Fruit fly (Drosophila melanogaster) whole organism, prepupa: Measurements from ENCODE around the gene NFAT.

Source experiments
- CG11294 ChIP-seq: fragments of 200-800 bp; sonication (Bioruptor generic); IDR thresholded peaks from 2 replicates; pipeline ENCODE4 v1.3.6; 2022; ENCODE audit warnings: missing biosample characterization, missing genetic modification characterization
- CG1621 ChIP-seq: fragments of 200-800 bp; sonication (Bioruptor generic); optimal IDR thresholded peaks from 3 replicates; lab custom pipeline; 2018; ENCODE audit warnings: missing biosample characterization, mild to moderate bottlenecking, missing genetic modification characterization
- CG3032 ChIP-seq: fragments of 200-800 bp; optimal IDR thresholded peaks from 2 replicates; lab custom pipeline; 2019; ENCODE audit warnings: missing biosample characterization, mild to moderate bottlenecking, missing genetic modification characterization, moderate library complexity
- CG31627 ChIP-seq: fragments of 200-800 bp; sonication (Bioruptor generic); optimal IDR thresholded peaks from 3 replicates; lab custom pipeline; 2016; ENCODE audit warnings: missing biosample characterization, missing genetic modification characterization
- CG32006 ChIP-seq: fragments of 200-800 bp; sonication (Bioruptor generic); optimal IDR thresholded peaks from 3 replicates; lab custom pipeline; 2017; ENCODE audit warnings: missing biosample characterization, mild to moderate bottlenecking, missing genetic modification characterization
- CG3919 ChIP-seq: fragments of 200-800 bp; sonication (Bioruptor generic); optimal IDR thresholded peaks from 3 replicates; lab custom pipeline; 2016; ENCODE audit warnings: missing biosample characterization, missing genetic modification characterization
- CG6163 ChIP-seq: fragments of 200-800 bp; sonication (Bioruptor generic); IDR thresholded peaks from 3 replicates; pipeline ENCODE4 v1.3.6; 2022; ENCODE audit warnings: missing biosample characterization, missing genetic modification characterization
- CG6276 ChIP-seq: fragments of 200-800 bp; sonication (Bioruptor generic); optimal IDR thresholded peaks from 2 replicates; lab custom pipeline; 2017; ENCODE audit warnings: missing biosample characterization, mild to moderate bottlenecking, missing genetic modification characterization
- CG6792 ChIP-seq: fragments of 200-800 bp; sonication (Bioruptor generic); optimal IDR thresholded peaks from 3 replicates; lab custom pipeline; 2016; ENCODE audit warnings: missing biosample characterization, missing genetic modification characterization
- CG6808 ChIP-seq: fragments of 200-800 bp; sonication (Bioruptor generic); optimal IDR thresholded peaks from 3 replicates; lab custom pipeline; 2017; ENCODE audit warnings: missing biosample characterization, missing genetic modification characterization, mild to moderate bottlenecking, moderate library complexity, missing genetic modification reagents
- CG6854 ChIP-seq: fragments of 200-800 bp; sonication (Bioruptor generic); optimal IDR thresholded peaks from 2 replicates; lab custom pipeline; 2017; ENCODE audit warnings: missing biosample characterization, mild to moderate bottlenecking, missing genetic modification characterization
- CG8319 ChIP-seq: fragments of 200-800 bp; sonication (Bioruptor generic); optimal IDR thresholded peaks from 3 replicates; lab custom pipeline; 2016; ENCODE audit warnings: missing biosample characterization, missing genetic modification characterization
- CG8632 ChIP-seq: fragments of 200-800 bp; sonication (Bioruptor generic); optimal IDR thresholded peaks from 3 replicates; lab custom pipeline; 2016; ENCODE audit warnings: missing biosample characterization, missing genetic modification characterization
- CG9139 ChIP-seq: fragments of 200-800 bp; sonication (Bioruptor generic); optimal IDR thresholded peaks from 3 replicates; lab custom pipeline; 2017; ENCODE audit warnings: missing biosample characterization, mild to moderate bottlenecking, missing genetic modification characterization
- Eip75B ChIP-seq: fragments of 200-800 bp; sonication (Bioruptor generic); optimal IDR thresholded peaks from 3 replicates; lab custom pipeline; 2016; ENCODE audit warnings: missing biosample characterization, missing genetic modification characterization
- Eip78C ChIP-seq: fragments of 200-800 bp; sonication (Bioruptor generic); peaks from one replicate; lab custom pipeline; 2016; ENCODE audit warnings: missing biosample characterization, missing genetic modification characterization
- Ets21C ChIP-seq: fragments of 200-800 bp; sonication (Bioruptor generic); optimal IDR thresholded peaks from 3 replicates; lab custom pipeline; 2016; ENCODE audit warnings: missing biosample characterization, missing genetic modification characterization
- Ets96B ChIP-seq: fragments of 200-800 bp; optimal IDR thresholded peaks from 2 replicates; lab custom pipeline; 2019; ENCODE audit warnings: missing biosample characterization, mild to moderate bottlenecking, missing genetic modification characterization, moderate library complexity
- Gug ChIP-seq: fragments of 200-800 bp; sonication (Bioruptor generic); IDR thresholded peaks from 2 replicates; pipeline ENCODE4 v1.3.6; 2022; ENCODE audit warnings: missing biosample characterization, missing genetic modification characterization
- Hr38 ChIP-seq: sonication (Bioruptor generic); optimal IDR thresholded peaks from 2 replicates; lab custom pipeline; 2016; ENCODE audit warnings: missing biosample characterization, missing genetic modification characterization
- Hr39 ChIP-seq: fragments of 200-800 bp; sonication (Bioruptor generic); optimal IDR thresholded peaks from 2 replicates; lab custom pipeline; 2016; ENCODE audit warnings: missing biosample characterization, missing genetic modification characterization
- Lpt ChIP-seq: fragments of 200-800 bp; sonication (Bioruptor generic); optimal IDR thresholded peaks from 3 replicates; lab custom pipeline; 2016; ENCODE audit warnings: missing biosample characterization, missing genetic modification characterization
- Met ChIP-seq: fragments of 200-800 bp; sonication (Bioruptor generic); optimal IDR thresholded peaks from 3 replicates; lab custom pipeline; 2016; ENCODE audit warnings: missing biosample characterization, missing genetic modification characterization
- OdsH ChIP-seq: fragments of 200-800 bp; sonication (Bioruptor generic); optimal IDR thresholded peaks from 3 replicates; lab custom pipeline; 2016; ENCODE audit warnings: missing biosample characterization, missing genetic modification characterization
- Smox ChIP-seq: fragments of 200-800 bp; sonication (Bioruptor generic); optimal IDR thresholded peaks from 3 replicates; lab custom pipeline; 2016; ENCODE audit warnings: missing biosample characterization, missing genetic modification characterization
- Sox102F ChIP-seq: fragments of 200-800 bp; sonication (Bioruptor generic); optimal IDR thresholded peaks from 2 replicates; lab custom pipeline; 2016; ENCODE audit warnings: missing biosample characterization, mild to moderate bottlenecking, missing genetic modification characterization
- Sox15 ChIP-seq: fragments of 200-800 bp; sonication (Bioruptor generic); optimal IDR thresholded peaks from 3 replicates; lab custom pipeline; 2016; ENCODE audit warnings: missing biosample characterization, missing genetic modification characterization
- achi ChIP-seq: fragments of 200-800 bp; sonication (Bioruptor generic); optimal IDR thresholded peaks from 3 replicates; lab custom pipeline; 2016; ENCODE audit warnings: missing biosample characterization, missing genetic modification characterization
- acj6 ChIP-seq: fragments of 200-800 bp; sonication (Bioruptor generic); optimal IDR thresholded peaks from 3 replicates; lab custom pipeline; 2016; ENCODE audit warnings: missing biosample characterization, missing genetic modification characterization
- cyc ChIP-seq: fragments of 200-800 bp; sonication (Bioruptor generic); optimal IDR thresholded peaks from 3 replicates; lab custom pipeline; 2016; ENCODE audit warnings: missing biosample characterization, missing genetic modification characterization
- dsx ChIP-seq: fragments of 200-800 bp; optimal IDR thresholded peaks from 3 replicates; lab custom pipeline; 2019; ENCODE audit warnings: missing biosample characterization, mild to moderate bottlenecking, missing genetic modification characterization, moderate library complexity; ENCODE audit not compliant: poor library complexity, severe bottlenecking
- esn ChIP-seq: fragments of 200-800 bp; sonication (Bioruptor generic); optimal IDR thresholded peaks from 2 replicates; lab custom pipeline; 2016; ENCODE audit warnings: missing biosample characterization, mild to moderate bottlenecking, missing genetic modification characterization, moderate library complexity
- fd59A ChIP-seq: fragments of 200-800 bp; sonication (Bioruptor generic); optimal IDR thresholded peaks from 2 replicates; lab custom pipeline; 2017; ENCODE audit warnings: missing biosample characterization, mild to moderate bottlenecking, missing genetic modification characterization, missing genetic modification reagents
- fd85E ChIP-seq: fragments of 200-800 bp; sonication (Bioruptor generic); optimal IDR thresholded peaks from 3 replicates; lab custom pipeline; 2016; ENCODE audit warnings: missing biosample characterization, missing genetic modification characterization
- net ChIP-seq: fragments of 200-800 bp; sonication (Bioruptor generic); optimal IDR thresholded peaks from 3 replicates; lab custom pipeline; 2016; ENCODE audit warnings: missing biosample characterization, missing genetic modification characterization
- salr ChIP-seq, 2 experiments: fragments of 200-800 bp; sonication (Bioruptor generic); optimal IDR thresholded peaks; 3 replicates each; lab custom pipeline; 2016 to 2018; ENCODE audit warnings: missing biosample characterization in 2 of 2, missing genetic modification characterization in 2 of 2, mild to moderate bottlenecking in 1 of 2
- spab ChIP-seq: fragments of 200-800 bp; sonication (Bioruptor generic); optimal IDR thresholded peaks from 2 replicates; lab custom pipeline; 2017; ENCODE audit warnings: missing biosample characterization, mild to moderate bottlenecking, missing genetic modification characterization, missing genetic modification reagents
- svp ChIP-seq: fragments of 200-800 bp; sonication (Bioruptor generic); peaks from one replicate; lab custom pipeline; 2016; ENCODE audit warnings: missing biosample characterization, missing genetic modification characterization
- topi ChIP-seq: fragments of 200-800 bp; sonication (Bioruptor generic); optimal IDR thresholded peaks from 3 replicates; lab custom pipeline; 2016; ENCODE audit warnings: missing biosample characterization, missing genetic modification characterization
- vri ChIP-seq: fragments of 200-800 bp; sonication (Bioruptor generic); optimal IDR thresholded peaks from 3 replicates; lab custom pipeline; 2016; ENCODE audit warnings: missing biosample characterization, mild to moderate bottlenecking, missing genetic modification characterization

NFAT gene

DNA sequence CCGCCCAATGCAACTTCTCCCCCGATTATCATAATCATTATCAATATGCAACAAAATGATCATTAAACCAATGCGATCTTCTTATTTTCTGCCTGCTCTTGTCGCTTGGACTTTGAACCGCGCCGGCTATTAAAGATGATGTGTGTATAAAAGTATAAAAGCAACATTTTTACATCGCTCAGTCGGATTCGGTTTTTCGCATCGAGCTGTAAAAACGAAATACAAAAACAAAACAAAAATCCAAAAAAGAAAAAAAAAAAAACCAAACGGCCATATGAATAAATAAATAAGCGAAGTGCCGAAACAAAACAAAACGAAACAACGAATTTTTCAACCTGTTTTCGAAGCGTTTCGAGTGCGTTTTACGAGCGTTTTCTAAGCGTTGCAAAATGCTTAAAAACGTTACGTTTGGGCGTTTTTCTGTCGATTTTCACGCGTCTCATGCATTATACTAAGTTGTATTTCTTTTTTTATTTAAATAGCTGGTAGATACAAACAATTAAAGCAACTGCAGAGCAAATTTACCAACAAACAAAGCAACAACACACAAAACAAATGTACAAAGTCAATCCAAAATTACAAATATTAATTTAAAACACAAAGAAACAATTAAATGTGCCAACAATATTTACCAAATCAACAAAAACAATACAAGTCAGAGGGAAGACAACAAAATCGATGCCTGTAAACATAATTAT lies 20.3 kb downstream of the NFAT start (continued):
- TF ChIP-seq acj6 (no peak), CG3032 (tag; lab: Kevin White, UChicago) (peak; percentile 15), CG6792 (GFP tag; lab: Kevin White, UChicago) (no peak), CG1621 (tag; lab: Kevin White, UChicago) (peak; percentile 31), Gug (GFP tag; lab: Robert Waterston, UW) (no peak), Hr39 (GFP tag; lab: Kevin White, UChicago) (no peak), CG6808 (GFP tag; lab: Kevin White, UChicago) (peak; percentile 83), spab (peak; percentile 50), vri (no peak), Met (GFP tag; lab: Kevin White, UChicago) (peak; percentile 21), fd59A (no peak), CG31627 (GFP tag; lab: Kevin White, UChicago) (no peak), Sox15 (GFP tag; lab: Kevin White, UChicago) (no peak), Smox (GFP tag; lab: Kevin White, UChicago) (no peak)

DNA sequence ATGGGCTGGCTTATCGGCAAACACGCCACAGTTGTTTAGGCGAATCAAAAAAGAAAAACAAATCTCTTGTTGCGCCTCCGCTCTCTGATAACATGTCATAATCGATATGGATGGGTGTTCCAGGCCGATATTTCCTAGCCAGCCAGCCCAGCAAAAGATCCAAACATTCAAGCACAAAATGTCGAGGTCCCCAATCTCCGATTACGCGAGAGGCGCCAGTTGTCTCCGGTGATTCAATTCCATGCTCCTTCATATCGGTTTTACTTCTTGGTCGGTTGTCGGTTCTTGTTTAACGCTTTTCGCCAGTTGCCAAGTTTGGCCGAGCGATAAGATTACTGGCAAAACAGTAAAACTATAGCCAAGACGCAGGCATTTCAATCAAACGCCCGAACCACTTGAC lies 21.6 kb downstream of the NFAT start:
- TF ChIP-seq salr (GFP tag; optimal IDR thresholded peaks at IDR 0.05; lab: Kevin White, UChicago) (no peak), Ets21C (GFP tag; lab: Kevin White, UChicago) (no peak), net (GFP tag; lab: Kevin White, UChicago) (no peak), CG6163 (GFP tag; lab: Robert Waterston, UW) (no peak), Eip78C (no peak), cyc (GFP tag; lab: Kevin White, UChicago) (no peak), Hr38 (GFP tag; lab: Kevin White, UChicago) (no peak), CG6276 (no peak), acj6 (no peak), CG3919 (GFP tag; lab: Kevin White, UChicago) (no peak), Met (GFP tag; lab: Kevin White, UChicago) (no peak), fd85E (GFP tag; lab: Kevin White, UChicago) (no peak), Hr39 (GFP tag; lab: Kevin White, UChicago) (no peak), Eip75B (GFP tag; lab: Kevin White, UChicago) (no peak), topi (GFP tag; lab: Kevin White, UChicago) (no peak), CG32006 (GFP tag; lab: Kevin White, UChicago) (no peak), Lpt (GFP tag; lab: Kevin White, UChicago) (no peak), CG9139 (GFP tag; lab: Kevin White, UChicago) (no peak)

DNA sequence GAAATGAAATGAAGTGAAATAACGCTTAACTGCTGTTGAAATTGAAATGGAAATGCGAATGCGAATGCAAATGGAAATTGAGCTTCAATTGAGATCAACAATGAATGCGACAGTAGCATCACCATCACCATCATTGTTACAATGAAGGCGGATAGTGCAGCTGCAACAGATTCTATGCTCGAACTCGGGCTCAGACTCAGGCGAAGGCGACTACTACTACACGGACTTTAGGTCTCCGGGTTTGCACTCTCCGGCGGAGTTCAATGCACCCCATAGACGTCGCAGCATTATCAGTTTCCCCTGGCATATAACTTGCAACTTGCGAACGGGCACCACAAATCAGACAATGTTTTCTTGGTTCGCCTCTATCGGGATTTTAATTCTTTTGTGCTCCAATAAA lies 24.3 kb downstream of the NFAT start:
- TF ChIP-seq Sox102F (GFP tag; lab: Kevin White, UChicago) = no peak
- TF ChIP-seq OdsH (GFP tag; lab: Kevin White, UChicago) = no peak
- TF ChIP-seq CG8632 (GFP tag; lab: Kevin White, UChicago) = no peak
- no peak for TF ChIP-seq Eip78C
- peak; percentile 51 for TF ChIP-seq CG6276
- TF ChIP-seq CG8319 = no peak
- TF ChIP-seq achi (GFP tag; lab: Kevin White, UChicago) = no peak
- TF ChIP-seq topi (GFP tag; lab: Kevin White, UChicago) = no peak
- no peak for TF ChIP-seq spab
- no peak for TF ChIP-seq CG1621 (tag; lab: Kevin White, UChicago)
- TF ChIP-seq CG6792 (GFP tag; lab: Kevin White, UChicago) = no peak
- peak; percentile 60 for TF ChIP-seq svp
- TF ChIP-seq Lpt (GFP tag; lab: Kevin White, UChicago) = no peak
- no peak for TF ChIP-seq Ets96B (tag; lab: Kevin White, UChicago)

DNA sequence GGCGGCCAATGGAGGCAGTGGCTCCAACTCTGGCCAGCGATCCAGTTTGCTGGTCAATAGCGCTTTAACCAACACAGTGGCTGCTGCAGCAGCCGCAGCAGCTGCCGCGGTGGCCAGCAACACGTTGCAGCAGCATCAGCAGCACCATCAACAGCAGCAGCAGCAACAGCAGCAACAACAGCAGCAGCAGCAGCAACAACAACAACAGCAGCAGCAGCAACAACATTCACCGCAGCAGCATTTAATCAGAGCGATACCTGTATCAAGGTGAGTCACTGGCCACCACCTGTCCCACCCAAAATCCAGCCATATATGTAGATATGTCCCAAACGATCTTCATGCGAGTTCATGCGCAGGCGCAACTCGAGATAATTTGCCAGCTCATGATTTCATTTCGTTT lies 25.3 kb downstream of the NFAT start:
- TF ChIP-seq topi (GFP tag; lab: Kevin White, UChicago) (no peak), CG6163 (GFP tag; lab: Robert Waterston, UW) (no peak), esn (GFP tag; lab: Kevin White, UChicago) (no peak), Ets96B (tag; lab: Kevin White, UChicago) (no peak), Eip78C (no peak), dsx (GFP tag; lab: Kevin White, UChicago) (no peak), CG6854 (GFP tag; lab: Kevin White, UChicago) (no peak), CG11294 (GFP tag; lab: Robert Waterston, UW) (no peak)
- TF ChIP-seq, all 60 proteins: peak for 0
